Fruit fly (Drosophila melanogaster) whole organism, embryonic: ENCODE measurements around the gene caps.

ENCODE experiments used
- CG9797 ChIP-seq: fragments of 200-800 bp; sonication (Bioruptor generic); optimal IDR thresholded peaks from 3 replicates; lab custom pipeline; 2018; ENCODE audit warnings: missing biosample characterization, mild to moderate bottlenecking, missing genetic modification characterization
- H15 ChIP-seq: fragments of 200-800 bp; sonication (Bioruptor generic); IDR thresholded peaks from 3 replicates; pipeline ENCODE4 v1.3.6; 2022; ENCODE audit warnings: missing biosample characterization, missing genetic modification characterization
- Meics ChIP-seq: fragments of 200-800 bp; sonication (Bioruptor generic); optimal IDR thresholded peaks from 2 replicates; lab custom pipeline; 2017; ENCODE audit warnings: missing biosample characterization, mild to moderate bottlenecking, missing genetic modification characterization
- emc ChIP-seq: fragments of 200-800 bp; sonication (Bioruptor generic); optimal IDR thresholded peaks from 2 replicates; lab custom pipeline; 2016; ENCODE audit warnings: missing biosample characterization, missing genetic modification characterization
- grn ChIP-seq: fragments of 200-800 bp; sonication (Bioruptor generic); optimal IDR thresholded peaks from 3 replicates; lab custom pipeline; 2017; ENCODE audit warnings: missing biosample characterization, missing genetic modification characterization
- unpg ChIP-seq: fragments of 200-800 bp; sonication (Bioruptor generic); optimal IDR thresholded peaks from 3 replicates; lab custom pipeline; 2018; ENCODE audit warnings: missing biosample characterization, mild to moderate bottlenecking, missing genetic modification characterization, moderate library complexity

DNA sequence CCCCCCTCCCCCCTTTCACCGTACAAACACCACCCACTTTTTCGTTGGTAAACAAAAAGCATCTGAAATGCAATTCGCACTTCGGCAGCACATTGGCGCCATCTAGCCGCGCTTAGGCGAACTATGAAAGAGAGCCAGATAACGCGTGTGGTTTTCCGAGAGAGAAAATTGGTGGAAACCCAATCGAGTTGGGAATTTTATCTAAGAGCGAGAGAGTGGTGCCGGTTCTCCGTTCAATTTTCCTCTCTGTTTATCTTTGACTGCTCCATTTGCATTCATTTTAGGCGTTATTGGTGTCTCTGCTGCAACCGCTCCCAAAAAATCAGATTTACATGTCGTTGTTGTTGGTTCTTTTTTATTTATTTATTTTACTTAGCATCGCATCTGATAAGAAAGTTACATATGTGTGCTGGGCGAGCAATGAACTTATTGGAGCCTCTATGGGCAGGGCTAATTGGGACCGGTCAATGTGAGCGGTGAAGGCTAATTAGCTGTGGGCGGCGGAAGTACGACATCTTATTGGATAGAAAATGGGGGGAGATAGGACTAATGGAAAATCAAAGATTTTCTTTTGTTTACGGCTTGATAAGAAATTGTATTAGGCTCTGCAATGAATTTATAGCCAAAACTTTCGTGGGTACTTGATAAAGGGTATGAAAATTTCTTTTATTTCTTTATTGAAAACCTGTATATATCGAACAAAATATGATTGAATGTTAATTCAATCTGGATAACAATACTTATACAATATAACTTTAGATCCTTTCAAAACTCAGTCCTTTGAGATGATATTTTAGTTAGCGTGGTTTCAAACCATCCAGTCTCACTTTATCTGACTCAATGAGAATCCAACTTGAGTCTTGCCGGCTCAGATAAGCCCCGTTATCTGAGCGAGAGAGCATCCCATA lies 644 bp upstream of the caps start:
- TF ChIP-seq grn (GFP tag; lab: Kevin White, UChicago) (peak; percentile 59), emc (GFP tag; lab: Kevin White, UChicago) (no peak), H15 (GFP tag; lab: Robert Waterston, UW) (no peak), Meics (GFP tag; lab: Kevin White, UChicago) (no peak), unpg (GFP tag; lab: Kevin White, UChicago) (no peak), CG9797 (GFP tag; lab: Kevin White, UChicago) (no peak)
